Fruit fly (Drosophila melanogaster) whole organism, wandering third instar larva: ENCODE measurements around the gene CG1638.
A peak's percentile ranks its signal among the peaks of the same experiment; 100 is the strongest.

ENCODE experiments used
- Abd-B ChIP-seq: fragments of >200 bp; optimal IDR thresholded peaks from 2 replicates; lab custom pipeline; 2017; ENCODE audit warnings: missing biosample characterization, missing genetic modification characterization
- CG32264 ChIP-seq: fragments of 200-800 bp; sonication (Bioruptor generic); optimal IDR thresholded peaks from 2 replicates; lab custom pipeline; 2016; ENCODE audit warnings: missing biosample characterization, missing genetic modification characterization
- Dfd ChIP-seq: fragments of >200 bp; optimal IDR thresholded peaks from 2 replicates; lab custom pipeline; 2017; ENCODE audit warnings: missing biosample characterization, missing genetic modification characterization
- Dif ChIP-seq: fragments of 200-275, 200-300 bp; sonication (Bioruptor generic); optimal IDR thresholded peaks from 2 replicates; lab custom pipeline; 2018; ENCODE audit warnings: missing biosample characterization, missing genetic modification characterization; ENCODE audit not compliant: partially characterized antibody
- HLH106 ChIP-seq: fragments of 200-800 bp; optimal IDR thresholded peaks from 3 replicates; lab custom pipeline; 2019; ENCODE audit warnings: missing biosample characterization, mild to moderate bottlenecking, missing genetic modification characterization, moderate library complexity
- Hnf4 ChIP-seq: fragments of 200-800 bp; sonication (Bioruptor generic); optimal IDR thresholded peaks from 2 replicates; lab custom pipeline; 2016; ENCODE audit warnings: missing biosample characterization, mild to moderate bottlenecking, missing genetic modification characterization
- Hr78 ChIP-seq: fragments of >200 bp; optimal IDR thresholded peaks from 2 replicates; lab custom pipeline; 2017; ENCODE audit warnings: missing biosample characterization, missing genetic modification characterization
- Hr83 ChIP-seq: fragments of 200-300 bp; sonication (Bioruptor generic); optimal IDR thresholded peaks from 2 replicates; lab custom pipeline; 2016; ENCODE audit warnings: missing biosample characterization, mild to moderate bottlenecking, missing genetic modification characterization, moderate library complexity; ENCODE audit not compliant: poor library complexity, severe bottlenecking
- Jra ChIP-seq: sonication (Bioruptor generic); optimal IDR thresholded peaks from 2 replicates; lab custom pipeline; 2016; ENCODE audit warnings: missing biosample characterization, missing genetic modification characterization
- Mio ChIP-seq: sonication (Bioruptor generic); optimal IDR thresholded peaks from 2 replicates; lab custom pipeline; 2016; ENCODE audit warnings: missing biosample characterization, missing genetic modification characterization
- Myc ChIP-seq: fragments of >200 bp; optimal IDR thresholded peaks from 2 replicates; lab custom pipeline; 2017
- N ChIP-seq: fragments of >200 bp; optimal IDR thresholded peaks from 2 replicates; lab custom pipeline; 2018; ENCODE audit warnings: missing biosample characterization, missing external identifiers, missing genetic modification characterization
- OdsH ChIP-seq: fragments of 200-800 bp; sonication (Bioruptor generic); optimal IDR thresholded peaks from 2 replicates; lab custom pipeline; 2016; ENCODE audit warnings: missing biosample characterization, mild to moderate bottlenecking, missing genetic modification characterization
- Rel ChIP-seq, 2 experiments: fragments of 200-800 bp; sonication (Bioruptor generic) in 1 of 2; optimal IDR thresholded peaks; 2 replicates in 1 of 2; 3 replicates in 1 of 2; lab custom pipeline; 2016 to 2019; ENCODE audit warnings: mild to moderate bottlenecking in 2 of 2, missing biosample characterization in 2 of 2, missing genetic modification characterization in 2 of 2, moderate library complexity in 1 of 2
- Sp1 ChIP-seq: fragments of 200-800 bp; sonication (Bioruptor generic); optimal IDR thresholded peaks from 3 replicates; lab custom pipeline; 2019; ENCODE audit warnings: missing biosample characterization, mild to moderate bottlenecking, missing genetic modification characterization, moderate library complexity
- Vsx2 ChIP-seq: fragments of 200-300, 225-300 bp; sonication (Bioruptor generic); optimal IDR thresholded peaks from 2 replicates; lab custom pipeline; 2018; ENCODE audit warnings: missing biosample characterization, missing genetic modification characterization; ENCODE audit not compliant: partially characterized antibody
- br ChIP-seq: fragments of 200-800 bp; sonication (Bioruptor generic); optimal IDR thresholded peaks from 2 replicates; lab custom pipeline; 2016; ENCODE audit warnings: missing biosample characterization, missing genetic modification characterization
- brk ChIP-seq: fragments of 200-800 bp; sonication (Bioruptor generic); optimal IDR thresholded peaks from 2 replicates; lab custom pipeline; 2016; ENCODE audit warnings: missing biosample characterization, mild to moderate bottlenecking, missing genetic modification characterization
- dl ChIP-seq, 2 experiments: fragments of 175-275, 200-275 bp in 1 of 2; fragments of 200-275 bp in 1 of 2; sonication (Bioruptor generic); optimal IDR thresholded peaks; lab custom pipeline; 2018; ENCODE audit warnings: mild to moderate bottlenecking in 2 of 2, missing biosample characterization in 2 of 2, missing genetic modification characterization in 2 of 2, moderate library complexity in 2 of 2; ENCODE audit not compliant: partially characterized antibody in 2 of 2, insufficient read depth in 1 of 2
- dmrt93B ChIP-seq: fragments of 200-800 bp; sonication (Bioruptor generic); optimal IDR thresholded peaks from 2 replicates; lab custom pipeline; 2018; ENCODE audit warnings: missing biosample characterization, mild to moderate bottlenecking, missing genetic modification characterization
- dsf ChIP-seq: sonication (Bioruptor generic); optimal IDR thresholded peaks from 2 replicates; lab custom pipeline; 2016; ENCODE audit warnings: missing biosample characterization, missing genetic modification characterization, borderline replicate concordance
- ey ChIP-seq: fragments of 200-800 bp; sonication (Bioruptor generic); optimal IDR thresholded peaks from 2 replicates; lab custom pipeline; 2016; ENCODE audit warnings: missing biosample characterization, missing genetic modification characterization
- foxo ChIP-seq, 2 experiments: fragments of 200-800 bp; sonication (Bioruptor generic); optimal IDR thresholded peaks; 2 replicates in 1 of 2; 3 replicates in 1 of 2; lab custom pipeline; 2016 to 2017; ENCODE audit warnings: missing biosample characterization in 2 of 2, missing genetic modification characterization in 2 of 2
- fru ChIP-seq: fragments of 200-800 bp; sonication (Bioruptor generic); optimal IDR thresholded peaks from 3 replicates; lab custom pipeline; 2016; ENCODE audit warnings: missing biosample characterization, mild to moderate bottlenecking, missing genetic modification characterization
- h ChIP-seq: fragments of 200-800 bp; sonication (Bioruptor generic); optimal IDR thresholded peaks from 3 replicates; lab custom pipeline; 2016; ENCODE audit warnings: missing biosample characterization, mild to moderate bottlenecking, missing genetic modification characterization
- jim ChIP-seq: fragments of 175-275, 200-325 bp; sonication (Bioruptor generic); optimal IDR thresholded peaks from 2 replicates; lab custom pipeline; 2016; ENCODE audit warnings: missing biosample characterization, mild to moderate bottlenecking, missing genetic modification characterization
- lola ChIP-seq: fragments of >200 bp; optimal IDR thresholded peaks from 2 replicates; lab custom pipeline; 2017; ENCODE audit warnings: missing biosample characterization, missing genetic modification characterization
- psq ChIP-seq: fragments of 200-800 bp; sonication (Bioruptor generic); optimal IDR thresholded peaks from 3 replicates; lab custom pipeline; 2017; ENCODE audit warnings: missing biosample characterization, mild to moderate bottlenecking, missing genetic modification characterization, moderate library complexity
- rgr ChIP-seq: fragments of 200-800 bp; sonication (Bioruptor generic); optimal IDR thresholded peaks from 3 replicates; lab custom pipeline; 2016; ENCODE audit warnings: missing biosample characterization, mild to moderate bottlenecking, missing genetic modification characterization
- sage ChIP-seq: fragments of 200-800 bp; sonication (Bioruptor generic); optimal IDR thresholded peaks from 2 replicates; lab custom pipeline; 2016; ENCODE audit warnings: missing biosample characterization, mild to moderate bottlenecking, missing genetic modification characterization
- sv ChIP-seq: fragments of 200-800 bp; sonication (Bioruptor generic); optimal IDR thresholded peaks from 3 replicates; lab custom pipeline; 2016; ENCODE audit warnings: missing biosample characterization, missing genetic modification characterization
- tai ChIP-seq: sonication (Bioruptor generic); optimal IDR thresholded peaks from 2 replicates; lab custom pipeline; 2016; ENCODE audit warnings: missing biosample characterization, missing genetic modification characterization
- usp ChIP-seq: fragments of >200 bp; optimal IDR thresholded peaks from 2 replicates; lab custom pipeline; 2017; ENCODE audit warnings: missing biosample characterization, missing genetic modification characterization

Gene CG1638

DNA sequence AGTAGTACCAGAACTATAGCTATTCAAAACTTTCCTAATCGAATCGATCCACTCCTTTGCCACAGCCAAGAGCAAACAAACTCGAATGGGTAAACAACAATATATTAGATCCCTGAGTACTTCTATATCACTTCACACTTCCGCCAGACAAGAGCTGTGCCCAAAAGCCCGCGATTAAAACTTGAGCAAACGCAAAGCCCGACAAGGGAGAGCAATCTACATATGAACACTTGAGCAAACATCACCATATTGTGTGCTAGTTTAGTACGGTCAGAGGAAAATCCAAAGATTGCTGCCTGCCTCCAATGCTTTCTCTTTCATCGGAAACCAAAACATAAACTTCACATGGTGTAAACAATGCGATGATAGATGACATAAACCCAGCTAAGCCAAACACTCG lies 13.3 kb downstream of the CG1638 start:
- TF ChIP-seq sage (GFP tag; lab: Kevin White, UChicago) (no peak), CG32264 (no peak), brk (GFP tag; lab: Kevin White, UChicago) (no peak), Mio (no peak), N (no peak), Hr83 (no peak), OdsH (no peak), foxo (GFP tag; optimal IDR thresholded peaks at IDR 0.05; lab: Kevin White, UChicago) (no peak), tai (GFP tag; lab: Kevin White, UChicago) (no peak), Rel (GFP tag; optimal IDR thresholded peaks at IDR 0.05; lab: Kevin White, UChicago) (no peak), Rel (tag; optimal IDR thresholded peaks at IDR 0.05; lab: Kevin White, UChicago) (no peak), usp (GFP tag; lab: Kevin White, UChicago) (no peak), dl (GFP tag; optimal IDR thresholded peaks at IDR 0.05; lab: Kevin White, UChicago; ENCODE audit: insufficient read depth in 1 of 2, partially characterized antibody in 2 of 2) (no peak), br (GFP tag; lab: Kevin White, UChicago) (no peak), h (no peak), Vsx2 (GFP tag; lab: Kevin White, UChicago) (no peak), Jra (GFP tag; lab: Kevin White, UChicago) (no peak)

DNA sequence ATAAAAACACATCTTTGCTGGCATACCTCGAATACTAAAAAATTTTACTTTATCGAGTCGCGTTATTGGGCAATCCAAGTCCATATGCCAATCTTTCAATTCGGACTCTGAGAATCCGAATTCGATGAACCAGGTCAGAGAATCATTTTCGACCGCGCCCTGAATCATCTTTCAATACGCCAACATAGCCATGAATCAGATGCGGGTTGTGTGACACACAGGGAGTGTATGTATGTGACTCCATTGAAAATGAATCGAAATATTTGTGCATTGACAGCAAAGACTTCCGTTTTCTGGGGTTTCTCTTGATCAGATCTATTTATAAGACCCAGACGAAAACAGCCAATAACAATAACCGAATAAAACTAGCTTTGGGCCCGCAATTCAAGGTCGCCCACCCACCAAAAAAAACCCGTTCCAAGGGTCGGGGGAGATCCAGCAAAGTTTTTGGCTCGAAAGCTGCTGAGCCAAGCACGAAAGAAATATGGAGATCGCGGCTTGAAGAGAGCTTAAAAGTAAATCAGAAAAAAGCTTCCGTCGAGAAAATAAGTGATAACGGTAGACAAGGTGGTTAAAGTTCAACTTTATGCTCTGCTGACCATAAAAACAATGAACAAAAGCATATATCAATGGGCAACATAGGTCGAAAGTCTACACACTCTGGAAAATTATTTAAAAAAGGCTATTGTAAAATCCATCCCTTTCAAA lies 14.2 kb downstream of the CG1638 start:
- TF ChIP-seq Dif (no peak), foxo (GFP tag; optimal IDR thresholded peaks at IDR 0.05; lab: Kevin White, UChicago) (no peak), Hnf4 (GFP tag; lab: Kevin White, UChicago) (peak; percentile 2)

DNA sequence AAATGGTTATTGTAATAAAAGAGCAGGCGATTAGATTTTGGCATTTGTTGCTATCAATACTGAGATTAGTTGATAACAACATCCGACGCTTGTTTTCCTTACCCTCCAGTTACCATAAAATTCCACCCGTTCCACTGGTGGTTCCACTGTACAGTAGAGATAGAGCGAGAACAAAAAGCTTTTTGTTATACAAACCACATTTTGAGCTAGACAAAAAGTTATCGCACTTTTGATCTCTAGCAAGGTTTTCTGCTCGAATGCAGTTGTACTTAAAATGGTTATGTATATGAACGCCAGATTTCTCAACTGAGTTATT lies 14.7 kb downstream of the CG1638 start:
- TF ChIP-seq brk (GFP tag; lab: Kevin White, UChicago) (no peak), Rel (GFP tag; optimal IDR thresholded peaks at IDR 0.05; lab: Kevin White, UChicago) (no peak), Rel (tag; optimal IDR thresholded peaks at IDR 0.05; lab: Kevin White, UChicago) (no peak), dmrt93B (GFP tag; lab: Kevin White, UChicago) (no peak), tai (GFP tag; lab: Kevin White, UChicago) (no peak), HLH106 (tag; lab: Kevin White, UChicago) (no peak), rgr (GFP tag; lab: Kevin White, UChicago) (no peak), psq (GFP tag; lab: Kevin White, UChicago) (no peak), CG32264 (no peak), jim (GFP tag; lab: Kevin White, UChicago) (no peak), Myc (lab: Kevin White, UChicago) (no peak), Dfd (GFP tag; lab: Kevin White, UChicago) (no peak), h (no peak), Hr83 (no peak), Jra (GFP tag; lab: Kevin White, UChicago) (no peak), Vsx2 (GFP tag; lab: Kevin White, UChicago) (no peak), lola (GFP tag; lab: Kevin White, UChicago) (no peak), fru (GFP tag; lab: Kevin White, UChicago) (no peak), sv (no peak), Hr78 (no peak)

DNA sequence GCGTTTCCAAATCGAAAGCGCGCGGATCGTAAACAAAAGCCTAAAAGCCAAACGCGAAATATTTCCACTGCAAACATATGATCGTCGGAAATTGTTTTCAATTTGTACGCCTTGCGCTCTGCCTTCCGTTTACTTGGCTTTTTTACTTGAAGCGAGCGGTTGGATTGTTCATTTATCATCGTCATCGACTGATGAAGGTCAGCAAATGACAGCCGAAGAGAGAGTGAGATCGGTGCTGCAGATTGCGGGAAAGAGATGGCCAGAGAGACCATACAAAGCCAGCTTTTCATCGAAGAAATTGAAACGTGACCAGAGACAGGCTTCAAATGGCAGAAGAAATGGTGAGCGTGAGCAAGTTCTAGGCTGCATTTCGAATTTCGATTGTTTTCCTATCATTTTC lies 15.4 kb downstream of the CG1638 start:
- TF ChIP-seq sage (GFP tag; lab: Kevin White, UChicago) (no peak), psq (GFP tag; lab: Kevin White, UChicago) (no peak), jim (GFP tag; lab: Kevin White, UChicago) (no peak), sv (no peak), Abd-B (GFP tag; lab: Kevin White, UChicago) (no peak), dsf (no peak), HLH106 (tag; lab: Kevin White, UChicago) (no peak), dmrt93B (GFP tag; lab: Kevin White, UChicago) (no peak), Jra (GFP tag; lab: Kevin White, UChicago) (no peak), ey (GFP tag; lab: Kevin White, UChicago) (no peak), Hnf4 (GFP tag; lab: Kevin White, UChicago) (no peak), N (no peak), foxo (GFP tag; optimal IDR thresholded peaks at IDR 0.05; lab: Kevin White, UChicago) (no peak), Sp1 (no peak)
